Worm (Caenorhabditis elegans): Measurements from ENCODE around the gene F21A3.2.

The F21A3.2 gene

DNA sequence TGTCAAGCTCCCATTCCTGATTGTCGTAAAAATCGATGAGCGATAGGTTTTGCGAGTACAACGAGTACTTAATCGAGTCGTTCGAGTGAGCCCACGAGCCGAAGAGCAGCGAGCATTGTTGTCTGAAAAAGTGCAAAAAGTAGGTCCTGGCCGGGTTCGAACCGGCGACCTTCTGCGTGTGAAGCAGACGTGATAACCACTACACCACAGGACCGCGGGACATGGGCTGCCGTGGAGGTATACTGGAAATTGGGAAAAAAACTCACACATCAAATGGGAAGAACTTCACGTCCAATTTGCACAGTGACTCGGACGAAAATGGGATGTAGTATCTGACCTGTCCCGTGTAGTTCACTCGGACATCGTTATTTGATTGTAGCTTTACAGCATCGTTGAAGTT is 18.4 kb downstream of the F21A3.2 start (continued):
- TF ChIP-seq B0336.3 (GFP tag; IDR thresholded peaks at IDR 0.05) (no peak), Y53G8AR.9 (GFP tag; conservative IDR thresholded peaks at IDR 0.05) (no peak), ceh-91 (GFP tag; IDR thresholded peaks at IDR 0.05) (no peak), egrh-3 (GFP tag; IDR thresholded peaks at IDR 0.05) (no peak), somi-1 (GFP tag; optimal IDR thresholded peaks at IDR 0.05) (no peak), ceh-100 (GFP tag; IDR thresholded peaks at IDR 0.05) (no peak), mel-28 (tag; optimal IDR thresholded peaks at IDR 0.05; ENCODE audit: borderline replicate concordance) (no peak), dox-1 (GFP tag; IDR thresholded peaks at IDR 0.05) (peak; percentile 77), madf-8 (GFP tag; conservative IDR thresholded peaks at IDR 0.05) (no peak), F39B2.1 (GFP tag; IDR thresholded peaks at IDR 0.05) (no peak), ztf-6 (GFP tag; IDR thresholded peaks at IDR 0.05) (no peak), mcd-1 (GFP tag; IDR thresholded peaks at IDR 0.05) (0 out of 2 replicates have a peak, but pooled peaks have one; percentile 8), K12H6.12 (tag; optimal IDR thresholded peaks at IDR 0.05) (no peak), F10E7.11 (tag; optimal IDR thresholded peaks at IDR 0.05) (no peak), pha-4 (tag; optimal IDR thresholded peaks at IDR 0.05) (no peak), B0019.2 (GFP tag; conservative IDR thresholded peaks at IDR 0.05) (no peak), tbp1 (GFP tag; optimal IDR thresholded peaks at IDR 0.05) (peak; percentile 89), F52B5.7 (tag; optimal IDR thresholded peaks at IDR 0.05) (peak; percentile 16), B0261.1 (tag; optimal IDR thresholded peaks at IDR 0.05) (peak; percentile 77), F23B12.7 (tag; optimal IDR thresholded peaks at IDR 0.05; ENCODE audit: insufficient read depth) (peak; percentile 33), lsl-1 (GFP tag; optimal IDR thresholded peaks at IDR 0.05) (peak; percentile 40), die-1 (tag; optimal IDR thresholded peaks at IDR 0.05) (peak; percentile 40), sdz-38 (tag; optimal IDR thresholded peaks at IDR 0.05) (no peak), aptf-3 (GFP tag; IDR thresholded peaks at IDR 0.05) (no peak), Y95B8A.8 (GFP tag; IDR thresholded peaks at IDR 0.05) (no peak), aptf-2 (GFP tag; conservative IDR thresholded peaks at IDR 0.05) (0 out of 2 replicates have a peak, but pooled peaks have one; percentile 32), ztf-26 (tag; optimal IDR thresholded peaks at IDR 0.05) (peak; percentile 13), akir-1 (GFP tag; optimal IDR thresholded peaks at IDR 0.05) (no peak), attf-6 (GFP tag; IDR thresholded peaks at IDR 0.05) (no peak), F49E8.2 (tag; optimal IDR thresholded peaks at IDR 0.05; ENCODE audit: insufficient read depth) (peak; percentile 22), hrde-1 (tag; optimal IDR thresholded peaks at IDR 0.05; ENCODE audit: borderline replicate concordance) (no peak), tlf-1 (GFP tag; optimal IDR thresholded peaks at IDR 0.05) (no peak), T26A5.8 (tag; optimal IDR thresholded peaks at IDR 0.05) (no peak), xnd-1 (tag; optimal IDR thresholded peaks at IDR 0.05) (no peak), rpc-1 (optimal IDR thresholded peaks at IDR 0.05) (peak; percentile 47), rpc-1 (tag; optimal IDR thresholded peaks at IDR 0.05) (peak; percentile 73), ztf-18 (tag; optimal IDR thresholded peaks at IDR 0.05) (peak; percentile 5), F55B11.4 (tag; optimal IDR thresholded peaks at IDR 0.05; ENCODE audit: borderline replicate concordance, insufficient read depth) (no peak), hlh-26 (GFP tag; conservative IDR thresholded peaks at IDR 0.05) (no peak), rec-8 (tag; optimal IDR thresholded peaks at IDR 0.05) (no peak), ztf-3 (GFP tag; optimal IDR thresholded peaks at IDR 0.05) (no peak), bed-1 (GFP tag; IDR thresholded peaks at IDR 0.05) (no peak), F37B4.10 (GFP tag; IDR thresholded peaks at IDR 0.05) (no peak), let-607 (tag; optimal IDR thresholded peaks at IDR 0.05) (no peak), nhr-120 (GFP tag; IDR thresholded peaks at IDR 0.05) (no peak), snpc-3.4 (tag; optimal IDR thresholded peaks at IDR 0.05) (peak; percentile 6), ztf-22 (GFP tag; optimal IDR thresholded peaks at IDR 0.05) (no peak), dpff-1 (tag; optimal IDR thresholded peaks at IDR 0.05) (no peak), mes-4 (tag; optimal IDR thresholded peaks at IDR 0.05) (no peak)

Data from whole organism, young adult.